Worm (Caenorhabditis elegans): ENCODE results near the gene R102.4.
A peak's percentile ranks its signal among the peaks of the same experiment; 100 is the strongest.
"Not testable (repeated sequence)": the region's sequence is repeated elsewhere in the genome, so short reads cannot be mapped to it uniquely, and the experiment has no call there.

Gene R102.4

ce11 chrIV:10668561-10668960 is 26.5 kb downstream of the R102.4 start:
- TF ChIP-seq egl-27 (tag; optimal IDR thresholded peaks at IDR 0.05) (no peak), ztf-4 (tag; optimal IDR thresholded peaks at IDR 0.05) (no peak), ceh-82 (tag; optimal IDR thresholded peaks at IDR 0.05) (no peak), ama-1 (optimal IDR thresholded peaks at IDR 0.05) (no peak), nfya-1 (tag; optimal IDR thresholded peaks at IDR 0.05; ENCODE audit: insufficient read depth) (no peak), jun-1 (tag; optimal IDR thresholded peaks at IDR 0.05) (no peak), pha-4 (tag; optimal IDR thresholded peaks at IDR 0.05) (no peak), eor-1 (tag; optimal IDR thresholded peaks at IDR 0.05) (no peak), nhr-12 (tag; optimal IDR thresholded peaks at IDR 0.05) (no peak), aly-2 (tag; optimal IDR thresholded peaks at IDR 0.05) (no peak), nhr-76 (tag; optimal IDR thresholded peaks at IDR 0.05) (no peak), zag-1 (tag; optimal IDR thresholded peaks at IDR 0.05) (no peak), mdl-1 (tag; optimal IDR thresholded peaks at IDR 0.05) (no peak), unc-39 (tag; optimal IDR thresholded peaks at IDR 0.05) (no peak), ZK546.5 (tag; optimal IDR thresholded peaks at IDR 0.05) (no peak), fkh-2 (tag; optimal IDR thresholded peaks at IDR 0.05) (no peak), ceh-16 (tag; optimal IDR thresholded peaks at IDR 0.05) (no peak), tbx-2 (tag; optimal IDR thresholded peaks at IDR 0.05) (no peak), nhr-25 (tag; optimal IDR thresholded peaks at IDR 0.05) (no peak)

DNA sequence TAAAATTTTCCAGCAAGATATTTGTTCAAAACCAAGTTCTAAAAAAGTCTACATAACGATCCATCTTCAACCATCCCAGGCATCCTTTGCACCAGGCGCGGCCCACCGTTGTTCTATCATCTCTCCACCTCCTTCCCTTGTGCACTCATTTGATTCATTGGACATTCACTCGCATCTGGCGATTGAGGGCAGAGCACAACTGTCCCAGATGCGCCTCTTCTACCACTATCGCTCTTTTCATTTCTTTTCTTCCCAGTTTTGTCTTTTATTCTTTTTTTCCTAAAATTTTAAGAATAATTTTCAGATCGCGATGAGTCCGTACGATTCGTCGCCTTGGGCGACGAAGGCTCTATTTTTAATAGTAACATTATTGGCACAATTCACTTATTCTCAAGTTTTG is 28.6 kb downstream of the R102.4 start, which contains the start of gene epi-1:
Gene epi-1, plus strand, starts transcription at position 301 of the 400 bp plus-strand sequence.
- TF ChIP-seq skn-1 (tag; optimal IDR thresholded peaks at IDR 0.05) (no peak), fkh-10 (GFP tag; optimal IDR thresholded peaks at IDR 0.05) (no peak), daf-12 (tag; optimal IDR thresholded peaks at IDR 0.05) (no peak), nhr-28 (tag; optimal IDR thresholded peaks at IDR 0.05) (no peak), elt-1 (tag; optimal IDR thresholded peaks at IDR 0.05) (no peak), unc-62 (GFP tag; optimal IDR thresholded peaks at IDR 0.05) (no peak), nhr-12 (tag; optimal IDR thresholded peaks at IDR 0.05) (no peak), pqm-1 (tag; optimal IDR thresholded peaks at IDR 0.05) (no peak)

ce11 chrIV:10664134-10664533 is 31.0 kb downstream of the R102.4 start, which contains the start of gene K08C7.7:
Gene K08C7.7, plus strand, starts transcription at chrIV:10664434.
- TF ChIP-seq aly-2 (tag; optimal IDR thresholded peaks at IDR 0.05), result no peak
- TF ChIP-seq sea-2 (GFP tag; optimal IDR thresholded peaks at IDR 0.05), result no peak
- TF ChIP-seq ceh-28 (tag; optimal IDR thresholded peaks at IDR 0.05), result no peak
- TF ChIP-seq ztf-11 (tag; optimal IDR thresholded peaks at IDR 0.05), result no peak

DNA sequence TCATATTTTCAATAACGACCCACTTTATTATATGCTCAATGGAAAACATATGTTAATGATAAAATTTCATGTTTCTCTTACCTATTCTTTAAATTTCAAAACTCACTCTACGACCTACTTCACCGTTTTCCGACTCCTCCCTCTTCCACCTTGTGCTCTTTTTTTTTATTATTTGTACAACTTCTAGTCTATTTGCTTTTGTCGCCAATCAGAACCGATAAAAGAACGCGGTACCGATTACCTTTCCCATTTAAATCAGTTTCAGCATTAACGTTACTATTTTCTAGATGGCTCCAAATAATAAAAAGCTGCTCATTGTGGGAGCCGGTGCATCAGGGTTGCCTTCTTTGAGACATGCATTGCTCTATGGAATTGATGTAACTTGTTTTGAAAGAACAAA is 33.3 kb downstream of the R102.4 start, which contains the start of gene fmo-1:
Gene fmo-1, plus strand, starts transcription at position 98 of the 400 bp plus-strand sequence.
- TF ChIP-seq pqm-1 (tag; optimal IDR thresholded peaks at IDR 0.05) (peak; percentile 66), elt-2 (tag; optimal IDR thresholded peaks at IDR 0.05) (peak; percentile 57), lin-15B (tag; optimal IDR thresholded peaks at IDR 0.05) (no peak)

DNA sequence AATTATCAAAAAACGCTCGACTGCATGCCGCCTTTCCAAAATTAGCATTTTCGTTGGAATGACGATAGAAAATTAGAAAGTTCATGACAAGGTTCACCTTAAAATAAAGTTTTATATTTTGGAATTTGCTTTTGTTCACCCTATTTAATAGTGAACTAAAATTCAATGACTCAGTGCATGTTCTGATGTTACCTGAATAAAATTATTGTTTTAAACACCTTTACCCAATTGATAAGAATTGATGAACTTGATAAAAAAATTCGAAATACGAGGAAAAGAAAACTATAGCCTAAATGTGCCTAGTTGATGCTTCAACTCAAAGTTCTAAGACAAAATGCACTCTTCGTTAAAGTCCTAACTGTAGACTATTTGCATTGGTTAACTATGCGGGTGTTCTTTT is 34.0 kb downstream of the R102.4 start:
- TF ChIP-seq pqm-1 (tag; optimal IDR thresholded peaks at IDR 0.05) (peak; percentile 51), daf-12 (tag; optimal IDR thresholded peaks at IDR 0.05) (no peak)

ce11 chrIV:10656770-10657323 is 38.3 kb downstream of the R102.4 start, which contains the start of gene K08C7.1:
Gene K08C7.1, plus strand, starts transcription at chrIV:10656812.
- TF ChIP-seq pqm-1 (tag; optimal IDR thresholded peaks at IDR 0.05) (peak; percentile 32), zag-1 (tag; optimal IDR thresholded peaks at IDR 0.05) (no peak), elt-2 (tag; optimal IDR thresholded peaks at IDR 0.05) (peak; percentile 78)

DNA sequence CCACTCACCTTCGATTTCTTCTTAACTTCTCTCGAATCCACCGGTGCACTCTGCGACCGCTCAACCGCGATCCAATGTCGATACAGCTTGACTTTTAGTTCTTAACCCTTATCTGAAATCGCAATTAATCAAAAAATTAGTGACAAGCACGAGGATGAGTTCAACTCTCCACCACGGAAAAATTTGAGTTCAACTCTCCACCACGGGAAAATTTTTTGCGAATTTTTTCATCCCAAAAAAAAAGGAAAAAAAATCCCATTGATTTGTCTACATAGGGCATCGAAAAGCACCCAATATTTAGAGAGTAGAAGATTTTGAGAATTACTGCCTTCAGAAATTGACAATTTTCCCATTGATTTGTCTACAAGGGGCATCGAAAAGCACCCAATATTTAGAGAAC is 41.1 kb downstream of the R102.4 start, which contains the start of gene glb-19:
Gene glb-19, minus strand, starts transcription at position 101 of the 400 bp plus-strand sequence.
- TF ChIP-seq fkh-10 (GFP tag; optimal IDR thresholded peaks at IDR 0.05); unc-62 (GFP tag; optimal IDR thresholded peaks at IDR 0.05); daf-12 (tag; optimal IDR thresholded peaks at IDR 0.05): not testable (repeated sequence)

All from whole organism, L3 larva.